Worm (Caenorhabditis elegans) whole organism, L1 larva: ENCODE measurements around the gene T07F12.2.

Source experiments
- C04F5.9 ChIP-seq: sonication (generic microtip); optimal IDR thresholded peaks from 2 replicates; lab custom pipeline; 2016; ENCODE audit warnings: missing genetic modification characterization, missing compliant biosample characterization
- F16B12.6 ChIP-seq: fragments of 150-350 bp; optimal IDR thresholded peaks from 2 replicates; lab custom pipeline; 2014; ENCODE audit warnings: missing biosample characterization, missing genetic modification characterization
- aha-1 ChIP-seq: fragments of 150-350 bp; optimal IDR thresholded peaks from 2 replicates; lab custom pipeline; 2014; ENCODE audit warnings: missing biosample characterization, missing genetic modification characterization
- aly-2 ChIP-seq: fragments of 150-350 bp; optimal IDR thresholded peaks from 2 replicates; lab custom pipeline; 2014; ENCODE audit warnings: missing biosample characterization, missing genetic modification characterization
- ama-1 ChIP-seq: fragments of 150-350 bp; optimal IDR thresholded peaks from 2 replicates; lab custom pipeline; 2014
- blmp-1 ChIP-seq: fragments of 150-350 bp; optimal IDR thresholded peaks from 2 replicates; lab custom pipeline; 2014; ENCODE audit warnings: missing biosample characterization, missing genetic modification characterization
- ceh-63 ChIP-seq: fragments of 200-800 bp; sonication (Bioruptor generic); optimal IDR thresholded peaks from 2 replicates; lab custom pipeline; 2018; ENCODE audit warnings: mild to moderate bottlenecking, missing genetic modification characterization, missing compliant biosample characterization
- ceh-8 ChIP-seq: fragments of 200-800 bp; sonication (Bioruptor generic); optimal IDR thresholded peaks from 2 replicates; lab custom pipeline; 2018; ENCODE audit warnings: mild to moderate bottlenecking, missing genetic modification characterization, moderate library complexity, missing compliant biosample characterization
- ceh-88 ChIP-seq: fragments of 200-800 bp; sonication (Bioruptor generic); IDR thresholded peaks from 2 replicates; pipeline ENCODE4 v1.3.6; 2022; ENCODE audit warnings: missing genetic modification characterization, missing compliant biosample characterization
- ces-1 ChIP-seq: fragments of 150-350 bp; optimal IDR thresholded peaks from 2 replicates; lab custom pipeline; 2014; ENCODE audit warnings: missing biosample characterization, missing genetic modification reagents, missing genetic modification characterization
- dsc-1 ChIP-seq: sonication (generic microtip); optimal IDR thresholded peaks from 2 replicates; lab custom pipeline; 2016; ENCODE audit warnings: mild to moderate bottlenecking, missing genetic modification characterization, missing compliant biosample characterization
- efl-1 ChIP-seq, 4 experiments: fragments of 150-350 bp; optimal IDR thresholded peaks in 3 of 4; peaks in 1 of 4; 1 replicate in 1 of 4; 2 replicates in 3 of 4; lab custom pipeline; 2014; ENCODE audit warnings: missing biosample characterization in 2 of 4, missing genetic modification characterization in 2 of 4, missing genetic modification reagents in 2 of 4
- egl-13 ChIP-seq: sonication (generic microtip); optimal IDR thresholded peaks from 2 replicates; lab custom pipeline; 2016; ENCODE audit warnings: missing genotype, missing genetic modification reagents, missing genetic modification characterization, missing compliant biosample characterization
- egl-27 ChIP-seq, 2 experiments: fragments of 150-350 bp in 1 of 2; sonication (generic microtip); optimal IDR thresholded peaks; 3 replicates each; lab custom pipeline; 2017 to 2018; ENCODE audit warnings: missing biosample characterization in 2 of 2, missing genetic modification characterization in 2 of 2, missing genetic modification reagents in 2 of 2
- elt-3 ChIP-seq, 6 experiments: fragments of 150-350 bp in 1 of 6; sonication (generic microtip); optimal IDR thresholded peaks; 2 replicates each; lab custom pipeline; 2017 to 2018; ENCODE audit warnings: missing biosample characterization in 6 of 6, missing genetic modification characterization in 6 of 6, inconsistent platforms in 1 of 6
- fkh-10 ChIP-seq: sonication (generic microtip); optimal IDR thresholded peaks from 2 replicates; lab custom pipeline; 2017; ENCODE audit warnings: missing biosample characterization, missing genetic modification reagents, missing genetic modification characterization
- fkh-8 ChIP-seq: sonication (generic microtip); optimal IDR thresholded peaks from 2 replicates; lab custom pipeline; 2016; ENCODE audit warnings: mild to moderate bottlenecking, missing genetic modification characterization, missing compliant biosample characterization
- fos-1 ChIP-seq: fragments of 150-350 bp; optimal IDR thresholded peaks from 2 replicates; lab custom pipeline; 2014; ENCODE audit warnings: missing biosample characterization, missing genetic modification characterization
- grh-1 ChIP-seq: fragments of 200-800 bp; sonication (Bioruptor generic); IDR thresholded peaks from 2 replicates; pipeline ENCODE4 v1.3.6; 2022; ENCODE audit warnings: missing genetic modification reagents, missing genetic modification characterization, missing compliant biosample characterization
- hlh-17 ChIP-seq: fragments of 200-800 bp; sonication (Bioruptor generic); optimal IDR thresholded peaks from 2 replicates; lab custom pipeline; 2018; ENCODE audit warnings: missing genetic modification characterization, mild to moderate bottlenecking, missing compliant biosample characterization, moderate library complexity, borderline replicate concordance
- hpl-2 ChIP-seq: fragments of 150-350 bp; optimal IDR thresholded peaks from 2 replicates; lab custom pipeline; 2014; ENCODE audit warnings: missing biosample characterization, missing genetic modification reagents, missing genetic modification characterization
- jun-1 ChIP-seq: fragments of 150-350 bp; optimal IDR thresholded peaks from 2 replicates; lab custom pipeline; 2014; ENCODE audit warnings: missing biosample characterization, missing genetic modification reagents, missing genetic modification characterization
- lin-13 ChIP-seq: fragments of 150-350 bp; optimal IDR thresholded peaks from 2 replicates; lab custom pipeline; 2014; ENCODE audit warnings: missing biosample characterization, missing genetic modification reagents, missing genetic modification characterization
- lin-14 ChIP-seq: fragments of 200-800 bp; sonication (Bioruptor generic); optimal IDR thresholded peaks from 2 replicates; lab custom pipeline; 2018; ENCODE audit warnings: mild to moderate bottlenecking, missing genetic modification characterization, moderate library complexity, missing compliant biosample characterization
- lin-15B ChIP-seq: fragments of 150-350 bp; sonication (generic microtip); optimal IDR thresholded peaks from 3 replicates; lab custom pipeline; 2014; ENCODE audit warnings: missing biosample characterization, missing genetic modification characterization
- lin-35 ChIP-seq, 2 experiments: fragments of 150-350 bp; optimal IDR thresholded peaks; 2 replicates each; lab custom pipeline; 2014; ENCODE audit warnings: missing biosample characterization in 2 of 2, missing genetic modification characterization in 2 of 2, missing genetic modification reagents in 2 of 2
- lin-39 ChIP-seq: fragments of 150-350 bp; optimal IDR thresholded peaks from 2 replicates; lab custom pipeline; 2014; ENCODE audit warnings: missing biosample characterization, missing genetic modification reagents, missing genetic modification characterization
- lsy-2 ChIP-seq, 2 experiments: fragments of 150-350 bp; optimal IDR thresholded peaks; 2 replicates each; lab custom pipeline; 2014; ENCODE audit warnings: missing biosample characterization in 2 of 2, missing genetic modification characterization in 2 of 2
- mdl-1 ChIP-seq, 2 experiments: fragments of 150-350 bp; optimal IDR thresholded peaks; 2 replicates each; lab custom pipeline; 2014 to 2017; ENCODE audit warnings: missing biosample characterization in 2 of 2, missing genetic modification characterization in 2 of 2, inconsistent platforms in 1 of 2
- mef-2 ChIP-seq: fragments of 150-350 bp; optimal IDR thresholded peaks from 2 replicates; lab custom pipeline; 2014; ENCODE audit warnings: missing biosample characterization, missing genetic modification characterization
- nhr-11 ChIP-seq: fragments of 150-350 bp; optimal IDR thresholded peaks from 2 replicates; lab custom pipeline; 2014; ENCODE audit warnings: missing biosample characterization, missing genetic modification characterization
- nhr-19 ChIP-seq: fragments of 200-800 bp; sonication (Bioruptor generic); conservative IDR thresholded peaks from 2 replicates; pipeline ENCODE4 v1.3.6; 2022; ENCODE audit warnings: missing genetic modification characterization, missing compliant biosample characterization
- nhr-20 ChIP-seq: sonication (generic microtip); optimal IDR thresholded peaks from 2 replicates; lab custom pipeline; 2016; ENCODE audit warnings: mild to moderate bottlenecking, missing genetic modification characterization, missing compliant biosample characterization
- nhr-237 ChIP-seq: fragments of 150-350 bp; optimal IDR thresholded peaks from 2 replicates; lab custom pipeline; 2014; ENCODE audit warnings: missing biosample characterization, missing genetic modification characterization
- nhr-47 ChIP-seq: sonication (generic microtip); optimal IDR thresholded peaks from 2 replicates; lab custom pipeline; 2016; ENCODE audit warnings: mild to moderate bottlenecking, missing genetic modification characterization, moderate library complexity, missing compliant biosample characterization
- nhr-71 ChIP-seq: sonication (generic microtip); optimal IDR thresholded peaks from 2 replicates; lab custom pipeline; 2016; ENCODE audit warnings: mild to moderate bottlenecking, missing genetic modification characterization, moderate library complexity, missing compliant biosample characterization
- nhr-76 ChIP-seq: sonication (generic microtip); optimal IDR thresholded peaks from 2 replicates; lab custom pipeline; 2017; ENCODE audit warnings: missing biosample characterization, missing genetic modification characterization
- nhr-84 ChIP-seq: sonication (generic microtip); optimal IDR thresholded peaks from 2 replicates; lab custom pipeline; 2017; ENCODE audit warnings: missing biosample characterization, missing genetic modification characterization
- nhr-85 ChIP-seq: sonication (generic microtip); peaks from one replicate; lab custom pipeline; 2016; ENCODE audit warnings: missing genetic modification characterization, inconsistent platforms, missing compliant biosample characterization
- skn-1 ChIP-seq: fragments of 150-350 bp; optimal IDR thresholded peaks from 2 replicates; lab custom pipeline; 2014; ENCODE audit warnings: missing biosample characterization, missing genetic modification characterization
- snpc-4 ChIP-seq: fragments of 150-350 bp; optimal IDR thresholded peaks from 2 replicates; lab custom pipeline; 2014; ENCODE audit warnings: missing biosample characterization, missing genetic modification characterization
- snu-23 ChIP-seq: sonication (generic microtip); optimal IDR thresholded peaks from 2 replicates; lab custom pipeline; 2016; ENCODE audit warnings: missing genetic modification characterization, missing compliant biosample characterization
- sox-4 ChIP-seq: sonication (generic microtip); optimal IDR thresholded peaks from 2 replicates; lab custom pipeline; 2016; ENCODE audit warnings: missing genetic modification characterization, missing compliant biosample characterization
- sptf-1 ChIP-seq: fragments of 150-350 bp; optimal IDR thresholded peaks from 2 replicates; lab custom pipeline; 2014; ENCODE audit warnings: missing biosample characterization, missing genetic modification characterization
- swsn-7 ChIP-seq: sonication (generic microtip); optimal IDR thresholded peaks from 2 replicates; lab custom pipeline; 2016; ENCODE audit warnings: missing genetic modification characterization, missing compliant biosample characterization
- tlp-1 ChIP-seq: fragments of 150-350 bp; optimal IDR thresholded peaks from 2 replicates; lab custom pipeline; 2014; ENCODE audit warnings: missing biosample characterization, missing genetic modification characterization
- unc-130 ChIP-seq: fragments of 150-350 bp; optimal IDR thresholded peaks from 2 replicates; lab custom pipeline; 2017; ENCODE audit warnings: missing biosample characterization, missing genetic modification characterization, inconsistent platforms
- unc-30 ChIP-seq: sonication (generic microtip); optimal IDR thresholded peaks from 2 replicates; lab custom pipeline; 2017; ENCODE audit warnings: missing biosample characterization, missing genetic modification characterization
- unc-62 ChIP-seq: fragments of 150-350 bp; optimal IDR thresholded peaks from 2 replicates; lab custom pipeline; 2014; ENCODE audit warnings: missing biosample characterization, missing genetic modification reagents, missing genetic modification characterization
- vab-15 ChIP-seq: sonication (generic microtip); optimal IDR thresholded peaks from 2 replicates; lab custom pipeline; 2017; ENCODE audit warnings: missing genotype, mild to moderate bottlenecking, missing genetic modification characterization, missing compliant biosample characterization
- xbp-1 ChIP-seq: sonication (generic microtip); optimal IDR thresholded peaks from 2 replicates; lab custom pipeline; 2016; ENCODE audit warnings: missing genetic modification characterization, missing compliant biosample characterization
- zag-1 ChIP-seq: fragments of 150-350 bp; optimal IDR thresholded peaks from 2 replicates; lab custom pipeline; 2014; ENCODE audit warnings: missing biosample characterization, missing genetic modification characterization
- zip-4 ChIP-seq: fragments of 200-800 bp; sonication (Bioruptor generic); optimal IDR thresholded peaks from 2 replicates; lab custom pipeline; 2018; ENCODE audit warnings: mild to moderate bottlenecking, missing genetic modification characterization, moderate library complexity, missing compliant biosample characterization
- ztf-4 ChIP-seq: fragments of 150-350 bp; optimal IDR thresholded peaks from 2 replicates; lab custom pipeline; 2014; ENCODE audit warnings: missing biosample characterization, missing genetic modification characterization

T07F12.2 gene

ce11 chrX:4890159-4890558 lies at the start of gene T07F12.2:
Gene T07F12.2, plus strand, starts transcription at chrX:4890245.
- no peak for TF ChIP-seq tlp-1
- TF ChIP-seq hpl-2 = no peak
- TF ChIP-seq hlh-17 = no peak
- no peak for TF ChIP-seq aha-1 (tag; lab: Kevin White, UChicago)
- no peak for TF ChIP-seq unc-130
- no peak for TF ChIP-seq skn-1 (tag; lab: Kevin White, UChicago)
- no peak; the same call in 1 of the 2 replicates for TF ChIP-seq nhr-19 (GFP tag; lab: Robert Waterston, UW)
- TF ChIP-seq nhr-47 (tag; lab: Kevin White, UChicago) = peak; percentile 69
- no peak for TF ChIP-seq lin-15B (tag; lab: Kevin White, UChicago)
- TF ChIP-seq lin-39 (tag; lab: Kevin White, UChicago) = no peak
- no peak for TF ChIP-seq sox-4 (tag; lab: Kevin White, UChicago)
- peak; percentile 3 for TF ChIP-seq dsc-1
- peak; percentile 67 for TF ChIP-seq snu-23 (GFP tag; lab: Kevin White, UChicago)
- no peak for TF ChIP-seq nhr-76 (tag; lab: Kevin White, UChicago)
- no peak for TF ChIP-seq fkh-8 (tag; lab: Kevin White, UChicago)
- no peak for TF ChIP-seq egl-27 (tag; optimal IDR thresholded peaks at IDR 0.05; lab: Kevin White, UChicago)
- no peak for TF ChIP-seq zag-1
- TF ChIP-seq ces-1 (GFP tag; lab: Kevin White, UChicago) = no peak
- TF ChIP-seq vab-15 (tag; lab: Kevin White, UChicago) = no peak
- TF ChIP-seq egl-13 (tag; lab: Kevin White, UChicago) = peak; percentile 23
- TF ChIP-seq nhr-85 (tag; lab: Kevin White, UChicago) = no peak
- no peak for TF ChIP-seq nhr-84 (tag; lab: Kevin White, UChicago)
- TF ChIP-seq nhr-237 (tag; lab: Kevin White, UChicago) = no peak
- TF ChIP-seq lin-13 (GFP tag; lab: Kevin White, UChicago) = no peak
- TF ChIP-seq mdl-1 (tag; optimal IDR thresholded peaks at IDR 0.05; lab: Kevin White, UChicago) = peak in 1 of 2 experiments; percentile 37
- no peak for TF ChIP-seq jun-1 (tag; lab: Kevin White, UChicago)
- peak; percentile 51 for TF ChIP-seq blmp-1
- TF ChIP-seq ceh-88 (GFP tag; lab: Robert Waterston, UW) = no peak
- TF ChIP-seq lin-35 (GFP tag; optimal IDR thresholded peaks at IDR 0.05; lab: Kevin White, UChicago) = peak; percentile 24 to 50
- no peak for TF ChIP-seq aly-2
- TF ChIP-seq efl-1 (optimal IDR thresholded peaks at IDR 0.05; lab: Kevin White, UChicago) = peak in 1 of 2 experiments; percentile 12
- TF ChIP-seq efl-1 (GFP tag; optimal IDR thresholded peaks at IDR 0.05 in 1 of 2; lab: Kevin White, UChicago) = peak in 1 of 2 experiments; percentile 68
- no peak for TF ChIP-seq ztf-4
- TF ChIP-seq grh-1 (GFP tag; lab: Robert Waterston, UW) = no peak
- TF ChIP-seq lsy-2 (tag; optimal IDR thresholded peaks at IDR 0.05; lab: Kevin White, UChicago) = peak in 1 of 2 experiments; percentile 15
- TF ChIP-seq F16B12.6 (tag; lab: Kevin White, UChicago) = peak; percentile 86
- TF ChIP-seq fkh-10 (GFP tag; lab: Kevin White, UChicago) = peak; percentile 2
- no peak for TF ChIP-seq mef-2 (tag; lab: Kevin White, UChicago)
- TF ChIP-seq elt-3 (tag; optimal IDR thresholded peaks at IDR 0.05; lab: Kevin White, UChicago) = no peak
- TF ChIP-seq ceh-63 (GFP tag; lab: Kevin White, UChicago) = no peak
- TF ChIP-seq ama-1 = no peak
- TF ChIP-seq swsn-7 (tag; lab: Kevin White, UChicago) = peak; percentile 51
- TF ChIP-seq ceh-8 (GFP tag; lab: Kevin White, UChicago) = no peak
- TF ChIP-seq nhr-20 (tag; lab: Kevin White, UChicago) = peak; percentile 42
- no peak for TF ChIP-seq nhr-71 (tag; lab: Kevin White, UChicago)
- no peak for TF ChIP-seq unc-30 (tag; lab: Kevin White, UChicago)
- TF ChIP-seq C04F5.9 = no peak
- TF ChIP-seq fos-1 (tag; lab: Kevin White, UChicago) = no peak
- no peak for TF ChIP-seq zip-4 (GFP tag; lab: Kevin White, UChicago)
- TF ChIP-seq snpc-4 (tag; lab: Kevin White, UChicago) = no peak
- TF ChIP-seq sptf-1 (tag; lab: Kevin White, UChicago) = no peak
- TF ChIP-seq nhr-11 (tag; lab: Kevin White, UChicago) = no peak
- no peak for TF ChIP-seq unc-62 (GFP tag; lab: Kevin White, UChicago)
- peak; percentile 43 for TF ChIP-seq xbp-1 (tag; lab: Kevin White, UChicago)
- TF ChIP-seq lin-14 (GFP tag; lab: Kevin White, UChicago) = peak; percentile 46
